Fruit fly (Drosophila melanogaster) whole organism, embryonic: ENCODE data around the gene CG5386.

Experiments used
- Abd-B ChIP-seq: fragments of 200-800 bp; sonication (Bioruptor generic); optimal IDR thresholded peaks from 2 replicates; lab custom pipeline; 2018; ENCODE audit warnings: missing biosample characterization, mild to moderate bottlenecking, missing genetic modification characterization, moderate library complexity
- Atf6 ChIP-seq: fragments of 200-800 bp; sonication (Bioruptor generic); IDR thresholded peaks from 2 replicates; pipeline ENCODE4 v1.3.6; 2022; ENCODE audit warnings: missing biosample characterization, missing genetic modification characterization
- B-H1 ChIP-seq: fragments of 200-800 bp; sonication (Bioruptor generic); IDR thresholded peaks from 3 replicates; pipeline ENCODE4 v1.3.6; 2022; ENCODE audit warnings: missing biosample characterization, missing genetic modification characterization
- BEAF-32 ChIP-seq: fragments of 200-800 bp; sonication (Bioruptor generic); optimal IDR thresholded peaks from 3 replicates; lab custom pipeline; 2017; ENCODE audit warnings: missing biosample characterization, missing genetic modification characterization, mild to moderate bottlenecking, moderate library complexity, missing genetic modification reagents
- Blimp-1 ChIP-seq: fragments of 200-800 bp; sonication (Bioruptor generic); optimal IDR thresholded peaks from 3 replicates; lab custom pipeline; 2018; ENCODE audit warnings: missing biosample characterization, missing genetic modification characterization, mild to moderate bottlenecking, moderate library complexity, missing genetic modification reagents
- CG10979 ChIP-seq: fragments of 200-800 bp; sonication (Bioruptor generic); optimal IDR thresholded peaks from 2 replicates; lab custom pipeline; 2018; ENCODE audit warnings: missing biosample characterization, mild to moderate bottlenecking, missing genetic modification characterization, moderate library complexity
- CG11093 ChIP-seq: fragments of 200-800 bp; sonication (Bioruptor generic); IDR thresholded peaks from 3 replicates; pipeline ENCODE4 v1.3.6; 2022; ENCODE audit warnings: missing biosample characterization, missing genetic modification characterization
- CG12155 ChIP-seq: fragments of 200-800 bp; sonication (Bioruptor generic); optimal IDR thresholded peaks from 3 replicates; lab custom pipeline; 2016; ENCODE audit warnings: missing biosample characterization, missing genetic modification characterization
- CG13296 ChIP-seq: fragments of 200-800 bp; sonication (Bioruptor generic); optimal IDR thresholded peaks from 3 replicates; lab custom pipeline; 2018; ENCODE audit warnings: missing biosample characterization, mild to moderate bottlenecking, missing genetic modification characterization
- CG1603 ChIP-seq: fragments of 200-800 bp; sonication (Bioruptor generic); optimal IDR thresholded peaks from 2 replicates; lab custom pipeline; 2019; ENCODE audit warnings: missing biosample characterization, mild to moderate bottlenecking, missing genetic modification characterization, moderate library complexity
- CG16779 ChIP-seq: fragments of 200-800 bp; sonication (Bioruptor generic); IDR thresholded peaks from 2 replicates; pipeline ENCODE4 v1.3.6; 2022; ENCODE audit warnings: missing biosample characterization, missing genetic modification characterization
- CG17829 ChIP-seq: fragments of 200-800 bp; optimal IDR thresholded peaks from 2 replicates; lab custom pipeline; 2019; ENCODE audit warnings: missing biosample characterization, mild to moderate bottlenecking, missing genetic modification characterization, moderate library complexity
- CG17912 ChIP-seq: fragments of 200-800 bp; sonication (Bioruptor generic); optimal IDR thresholded peaks from 2 replicates; lab custom pipeline; 2018; ENCODE audit warnings: missing biosample characterization, mild to moderate bottlenecking, missing genetic modification characterization
- CG18262 ChIP-seq: fragments of 200-800 bp; optimal IDR thresholded peaks from 3 replicates; lab custom pipeline; 2019; ENCODE audit warnings: missing biosample characterization, mild to moderate bottlenecking, missing genetic modification characterization, moderate library complexity
- CG2712 ChIP-seq: fragments of 200-800 bp; optimal IDR thresholded peaks from 3 replicates; lab custom pipeline; 2019; ENCODE audit warnings: missing biosample characterization, mild to moderate bottlenecking, missing genetic modification characterization, moderate library complexity
- CG2875 ChIP-seq: fragments of 200-800 bp; sonication (Bioruptor generic); optimal IDR thresholded peaks from 2 replicates; lab custom pipeline; 2017; ENCODE audit warnings: missing biosample characterization, mild to moderate bottlenecking, missing genetic modification characterization, missing genetic modification reagents
- CG31365 ChIP-seq: fragments of 200-800 bp; sonication (Bioruptor generic); optimal IDR thresholded peaks from 2 replicates; lab custom pipeline; 2018; ENCODE audit warnings: missing biosample characterization, mild to moderate bottlenecking, missing genetic modification characterization
- CG31441 ChIP-seq: fragments of 200-800 bp; sonication (Bioruptor generic); IDR thresholded peaks from 2 replicates; pipeline ENCODE4 v1.3.6; 2022; ENCODE audit warnings: missing biosample characterization, missing genetic modification characterization
- CG32767 ChIP-seq: fragments of 200-800 bp; sonication (Bioruptor generic); IDR thresholded peaks from 2 replicates; pipeline ENCODE4 v1.3.6; 2022; ENCODE audit warnings: missing biosample characterization, missing genetic modification characterization
- CG32772 ChIP-seq: fragments of 200-800 bp; sonication (Bioruptor generic); IDR thresholded peaks from 2 replicates; pipeline ENCODE4 v1.3.6; 2022; ENCODE audit warnings: missing biosample characterization, missing genetic modification characterization
- CG33557 ChIP-seq: fragments of 200-800 bp; sonication (Bioruptor generic); optimal IDR thresholded peaks from 2 replicates; lab custom pipeline; 2019; ENCODE audit warnings: missing biosample characterization, mild to moderate bottlenecking, missing genetic modification characterization, moderate library complexity
- CG3407 ChIP-seq: fragments of 200-800 bp; sonication (Bioruptor generic); optimal IDR thresholded peaks from 2 replicates; lab custom pipeline; 2018; ENCODE audit warnings: missing biosample characterization, mild to moderate bottlenecking, missing genetic modification characterization
- CG4360 ChIP-seq: fragments of 200-800 bp; sonication (Bioruptor generic); IDR thresholded peaks from 2 replicates; pipeline ENCODE4 v1.3.6; 2022; ENCODE audit warnings: missing biosample characterization, missing genetic modification characterization
- CG6254 ChIP-seq: fragments of 200-800 bp; sonication (Bioruptor generic); optimal IDR thresholded peaks from 3 replicates; lab custom pipeline; 2017; ENCODE audit warnings: mild to moderate bottlenecking, missing biosample characterization, missing genetic modification reagents, missing genetic modification characterization
- CG8478 ChIP-seq: fragments of >200 bp; optimal IDR thresholded peaks from 2 replicates; lab custom pipeline; 2018
- D ChIP-seq, 2 experiments: fragments of 200-800 bp in 1 of 2; fragments of >200 bp in 1 of 2; sonication (Bioruptor generic) in 1 of 2; optimal IDR thresholded peaks; 2 replicates in 1 of 2; 3 replicates in 1 of 2; lab custom pipeline; 2017; ENCODE audit warnings: mild to moderate bottlenecking in 1 of 2, missing biosample characterization in 1 of 2, missing genetic modification characterization in 1 of 2, missing genetic modification reagents in 1 of 2
- Ets97D ChIP-seq: fragments of 200-800 bp; sonication (Bioruptor generic); optimal IDR thresholded peaks from 3 replicates; lab custom pipeline; 2016; ENCODE audit warnings: missing biosample characterization, missing genetic modification characterization
- HLH54F ChIP-seq: fragments of 200-800 bp; sonication (Bioruptor generic); optimal IDR thresholded peaks from 3 replicates; lab custom pipeline; 2016; ENCODE audit warnings: missing biosample characterization, missing genetic modification characterization
- Hmr ChIP-seq: fragments of 200-800 bp; sonication (Bioruptor generic); optimal IDR thresholded peaks from 3 replicates; lab custom pipeline; 2017; ENCODE audit warnings: mild to moderate bottlenecking, missing biosample characterization, missing genetic modification reagents, missing genetic modification characterization
- Nf-YB ChIP-seq: fragments of 200-800 bp; sonication (Bioruptor generic); optimal IDR thresholded peaks from 3 replicates; lab custom pipeline; 2019; ENCODE audit warnings: missing biosample characterization, mild to moderate bottlenecking, missing genetic modification characterization, moderate library complexity
- Ptx1 ChIP-seq: fragments of 200-800 bp; sonication (Bioruptor generic); IDR thresholded peaks from 2 replicates; pipeline ENCODE4 v1.3.6; 2022; ENCODE audit warnings: missing biosample characterization, missing genetic modification characterization
- Six4 ChIP-seq: fragments of 200-800 bp; sonication (Bioruptor generic); optimal IDR thresholded peaks from 2 replicates; lab custom pipeline; 2016; ENCODE audit warnings: missing biosample characterization, missing genetic modification characterization
- Sox102F ChIP-seq: fragments of 200-800 bp; sonication (Bioruptor generic); optimal IDR thresholded peaks from 2 replicates; lab custom pipeline; 2018; ENCODE audit warnings: missing biosample characterization, mild to moderate bottlenecking, missing genetic modification characterization, moderate library complexity
- bowl ChIP-seq: fragments of 200-800 bp; sonication (Bioruptor generic); IDR thresholded peaks from 2 replicates; pipeline ENCODE4 v1.3.6; 2022; ENCODE audit warnings: missing biosample characterization, missing genetic modification characterization
- cas ChIP-seq: fragments of 200-800 bp; sonication (Bioruptor generic); IDR thresholded peaks from 2 replicates; pipeline ENCODE4 v1.3.6; 2022; ENCODE audit warnings: missing biosample characterization, missing genetic modification characterization
- croc ChIP-seq: fragments of 200-800 bp; sonication (Bioruptor generic); conservative IDR thresholded peaks from 3 replicates; pipeline ENCODE4 v1.3.6; 2022; ENCODE audit warnings: missing biosample characterization, missing genetic modification characterization
- dmrt11E ChIP-seq: fragments of 200-800 bp; sonication (Bioruptor generic); optimal IDR thresholded peaks from 3 replicates; lab custom pipeline; 2018; ENCODE audit warnings: missing biosample characterization, mild to moderate bottlenecking, missing genetic modification characterization, moderate library complexity
- dysf ChIP-seq: fragments of 200-800 bp; sonication (Bioruptor generic); IDR thresholded peaks from 3 replicates; pipeline ENCODE4 v1.3.6; 2022; ENCODE audit warnings: missing biosample characterization, missing genetic modification characterization
- fd96Cb ChIP-seq: fragments of 200-800 bp; sonication (Bioruptor generic); optimal IDR thresholded peaks from 2 replicates; lab custom pipeline; 2018; ENCODE audit warnings: missing biosample characterization, mild to moderate bottlenecking, missing genetic modification characterization, moderate library complexity
- grn ChIP-seq: fragments of 200-800 bp; sonication (Bioruptor generic); optimal IDR thresholded peaks from 3 replicates; lab custom pipeline; 2017; ENCODE audit warnings: missing biosample characterization, missing genetic modification characterization
- gro ChIP-seq: fragments of 200-800 bp; sonication (Bioruptor generic); optimal IDR thresholded peaks from 2 replicates; lab custom pipeline; 2016; ENCODE audit warnings: missing biosample characterization, missing genetic modification characterization
- nmo ChIP-seq: fragments of 200-800 bp; sonication (Bioruptor generic); optimal IDR thresholded peaks from 2 replicates; lab custom pipeline; 2018; ENCODE audit warnings: missing biosample characterization, mild to moderate bottlenecking, missing genetic modification characterization, moderate library complexity
- phol ChIP-seq: fragments of 200-800 bp; sonication (Bioruptor generic); optimal IDR thresholded peaks from 3 replicates; lab custom pipeline; 2018; ENCODE audit warnings: missing biosample characterization, mild to moderate bottlenecking, missing genetic modification characterization, moderate library complexity
- row ChIP-seq: fragments of 200-800 bp; sonication (Bioruptor generic); IDR thresholded peaks from 3 replicates; pipeline ENCODE4 v1.3.6; 2022; ENCODE audit warnings: missing biosample characterization, missing genetic modification characterization
- sisA ChIP-seq: fragments of 200-800 bp; sonication (Bioruptor generic); IDR thresholded peaks from 2 replicates; pipeline ENCODE4 v1.3.6; 2022; ENCODE audit warnings: missing biosample characterization, missing genetic modification characterization
- stc ChIP-seq: fragments of 200-800 bp; sonication (Bioruptor generic); IDR thresholded peaks from 2 replicates; pipeline ENCODE4 v1.3.6; 2022; ENCODE audit warnings: missing biosample characterization, missing genetic modification characterization
- stwl ChIP-seq: fragments of 200-800 bp; sonication (Bioruptor generic); optimal IDR thresholded peaks from 3 replicates; lab custom pipeline; 2018; ENCODE audit warnings: missing biosample characterization, mild to moderate bottlenecking, missing genetic modification characterization, moderate library complexity
- trh ChIP-seq: fragments of 200-800 bp; sonication (Bioruptor generic); optimal IDR thresholded peaks from 2 replicates; lab custom pipeline; 2016; ENCODE audit warnings: missing biosample characterization, missing genetic modification characterization

CG5386 gene

dm6 chr3R:22328665-22329350 is 13.2 kb downstream of the CG5386 start, which contains the start of gene CG7080 (continued):
- TF ChIP-seq Hmr = no peak
- TF ChIP-seq Sox102F (GFP tag; lab: Kevin White, UChicago) = peak; percentile 74
- peak; percentile 48 for TF ChIP-seq CG1603
- peak; percentile 31 for TF ChIP-seq CG18262 (tag; lab: Kevin White, UChicago)
- no peak for TF ChIP-seq CG33557
- peak; percentile 21 for TF ChIP-seq Blimp-1 (GFP tag; lab: Kevin White, UChicago)
- TF ChIP-seq CG32767 (GFP tag; lab: Robert Waterston, UW) = no peak
- peak; percentile 62 for TF ChIP-seq stc (GFP tag; lab: Robert Waterston, UW)
- no peak for TF ChIP-seq stwl (tag; lab: Kevin White, UChicago)
- TF ChIP-seq CG17829 (tag; lab: Kevin White, UChicago) = no peak
- 0 out of 2 replicates have a peak, but pooled peaks have one; percentile 41 for TF ChIP-seq CG32772
- TF ChIP-seq CG31365 (tag; lab: Kevin White, UChicago) = no peak
- TF ChIP-seq B-H1 (GFP tag; lab: Robert Waterston, UW) = no peak
- TF ChIP-seq dysf (GFP tag; lab: Robert Waterston, UW) = 0 out of 3 replicates have a peak, but pooled peaks have one; percentile 20
- peak; percentile 7 for TF ChIP-seq nmo (GFP tag; lab: Kevin White, UChicago)
- TF ChIP-seq row (GFP tag; lab: Robert Waterston, UW) = peak; percentile 42; the same call in 1 of the 3 replicates
- TF ChIP-seq Ptx1 (GFP tag; lab: Robert Waterston, UW) = 0 out of 2 replicates have a peak, but pooled peaks have one; percentile 32
- TF ChIP-seq sisA (GFP tag; lab: Robert Waterston, UW) = 0 out of 2 replicates have a peak, but pooled peaks have one; percentile 25

DNA sequence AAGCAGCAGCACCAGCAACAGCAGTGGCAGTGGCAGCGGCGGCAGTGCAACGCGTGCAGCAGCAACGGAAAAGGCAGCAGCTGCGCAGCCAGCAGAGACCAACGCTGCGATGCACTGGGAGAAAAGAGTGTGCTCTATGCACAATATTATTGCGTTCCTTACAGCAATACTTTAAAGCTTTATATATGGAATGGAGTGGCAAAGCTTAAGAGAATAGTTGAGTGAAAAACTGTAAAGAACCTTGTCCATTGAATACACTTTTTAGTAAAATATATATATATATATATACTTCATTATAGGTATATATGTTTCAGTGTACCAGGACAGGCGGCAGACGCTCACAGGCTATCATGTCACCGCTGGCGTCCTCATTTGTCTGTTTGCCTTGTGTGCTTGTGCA is 17.3 kb downstream of the CG5386 start:
- TF ChIP-seq fd96Cb (tag; lab: Kevin White, UChicago) = peak; percentile 4
- TF ChIP-seq Atf6 (GFP tag; lab: Robert Waterston, UW) = no peak
- TF ChIP-seq CG8478 = no peak
- no peak for TF ChIP-seq CG13296
- TF ChIP-seq phol = peak; percentile 42
- peak; percentile 37 for TF ChIP-seq CG2875 (GFP tag; lab: Kevin White, UChicago)
- no peak for TF ChIP-seq BEAF-32 (GFP tag; lab: Kevin White, UChicago)
- TF ChIP-seq Abd-B (GFP tag; lab: Kevin White, UChicago) = no peak
- no peak for TF ChIP-seq HLH54F
- no peak for TF ChIP-seq Ets97D
- TF ChIP-seq CG10979 = peak; percentile 56
- peak; percentile 34; the same call in 1 of the 2 replicates for TF ChIP-seq CG31441 (GFP tag; lab: Robert Waterston, UW)
- peak; percentile 34 for TF ChIP-seq nmo (GFP tag; lab: Kevin White, UChicago)
- peak; percentile 53 for TF ChIP-seq dmrt11E
- TF ChIP-seq gro (GFP tag; lab: Kevin White, UChicago) = no peak
- TF ChIP-seq CG12155 (GFP tag; lab: Kevin White, UChicago) = no peak
- TF ChIP-seq CG16779 (GFP tag; lab: Robert Waterston, UW) = no peak
- TF ChIP-seq cas (GFP tag; lab: Robert Waterston, UW) = no peak
- no peak for TF ChIP-seq D (optimal IDR thresholded peaks at IDR 0.05; lab: Kevin White, UChicago)
- peak; percentile 25 for TF ChIP-seq D (GFP tag; optimal IDR thresholded peaks at IDR 0.05; lab: Kevin White, UChicago)
- TF ChIP-seq Six4 (GFP tag; lab: Kevin White, UChicago) = no peak
- TF ChIP-seq trh (GFP tag; lab: Kevin White, UChicago) = no peak
- TF ChIP-seq CG6254 (GFP tag; lab: Kevin White, UChicago) = no peak
- TF ChIP-seq CG11093 (GFP tag; lab: Robert Waterston, UW) = 0 out of 3 replicates have a peak, but pooled peaks have one; percentile 10
- 0 out of 3 replicates have a peak, but pooled peaks have one; percentile 33 for TF ChIP-seq croc (GFP tag; lab: Robert Waterston, UW)
- TF ChIP-seq CG3407 (GFP tag; lab: Kevin White, UChicago) = peak; percentile 6
- TF ChIP-seq CG17912 (GFP tag; lab: Kevin White, UChicago) = no peak
- peak; percentile 53 for TF ChIP-seq CG2712
- TF ChIP-seq CG4360 (GFP tag; lab: Robert Waterston, UW) = no peak
- peak; percentile 43; the same call in 1 of the 3 replicates for TF ChIP-seq row (GFP tag; lab: Robert Waterston, UW)
- TF ChIP-seq grn (GFP tag; lab: Kevin White, UChicago) = no peak
- no peak for TF ChIP-seq bowl (GFP tag; lab: Robert Waterston, UW)
- no peak for TF ChIP-seq Nf-YB
